Fruit fly (Drosophila melanogaster) whole organism, embryonic: ENCODE measurements around the gene PRL-1.

Source experiments
- BEAF-32 ChIP-seq: fragments of 200-800 bp; sonication (Bioruptor generic); optimal IDR thresholded peaks from 3 replicates; lab custom pipeline; 2017; ENCODE audit warnings: missing biosample characterization, missing genetic modification characterization, mild to moderate bottlenecking, moderate library complexity, missing genetic modification reagents
- CG10431 ChIP-seq: fragments of 200-800 bp; sonication (Bioruptor generic); optimal IDR thresholded peaks from 3 replicates; lab custom pipeline; 2018; ENCODE audit warnings: missing biosample characterization, mild to moderate bottlenecking, missing genetic modification characterization
- CG10565 ChIP-seq: fragments of 200-800 bp; sonication (Bioruptor generic); optimal IDR thresholded peaks from 3 replicates; lab custom pipeline; 2016; ENCODE audit warnings: missing biosample characterization, mild to moderate bottlenecking, missing genetic modification characterization
- CG10654 ChIP-seq: fragments of 200-800 bp; sonication (Bioruptor generic); optimal IDR thresholded peaks from 2 replicates; lab custom pipeline; 2016; ENCODE audit warnings: missing biosample characterization, missing genetic modification characterization
- CG10979 ChIP-seq: fragments of 200-800 bp; sonication (Bioruptor generic); optimal IDR thresholded peaks from 2 replicates; lab custom pipeline; 2018; ENCODE audit warnings: missing biosample characterization, mild to moderate bottlenecking, missing genetic modification characterization, moderate library complexity
- CG11085 ChIP-seq: fragments of 200-800 bp; sonication (Bioruptor generic); IDR thresholded peaks from 2 replicates; pipeline ENCODE4 v1.3.6; 2022; ENCODE audit warnings: missing biosample characterization, missing genetic modification characterization
- CG12071 ChIP-seq: fragments of 200-800 bp; sonication (Bioruptor generic); optimal IDR thresholded peaks from 3 replicates; lab custom pipeline; 2018; ENCODE audit warnings: missing biosample characterization, mild to moderate bottlenecking, missing genetic modification characterization
- CG12744 ChIP-seq: fragments of 200-800 bp; sonication (Bioruptor generic); optimal IDR thresholded peaks from 2 replicates; lab custom pipeline; 2016; ENCODE audit warnings: missing biosample characterization, missing genetic modification characterization
- CG17568 ChIP-seq: fragments of 200-800 bp; sonication (Bioruptor generic); optimal IDR thresholded peaks from 2 replicates; lab custom pipeline; 2018; ENCODE audit warnings: missing biosample characterization, mild to moderate bottlenecking, missing genetic modification characterization, moderate library complexity
- CG2120 ChIP-seq: fragments of 200-800 bp; sonication (Bioruptor generic); optimal IDR thresholded peaks from 3 replicates; lab custom pipeline; 2016; ENCODE audit warnings: missing biosample characterization, missing genetic modification characterization
- CG2875 ChIP-seq: fragments of 200-800 bp; sonication (Bioruptor generic); optimal IDR thresholded peaks from 2 replicates; lab custom pipeline; 2017; ENCODE audit warnings: missing biosample characterization, mild to moderate bottlenecking, missing genetic modification characterization, missing genetic modification reagents
- CG33557 ChIP-seq: fragments of 200-800 bp; sonication (Bioruptor generic); optimal IDR thresholded peaks from 2 replicates; lab custom pipeline; 2019; ENCODE audit warnings: missing biosample characterization, mild to moderate bottlenecking, missing genetic modification characterization, moderate library complexity
- CG4282 ChIP-seq: fragments of 200-800 bp; sonication (Bioruptor generic); optimal IDR thresholded peaks from 2 replicates; lab custom pipeline; 2016; ENCODE audit warnings: missing biosample characterization, missing genetic modification characterization
- CG6765 ChIP-seq: fragments of 200-800 bp; sonication (Bioruptor generic); optimal IDR thresholded peaks from 3 replicates; lab custom pipeline; 2017; ENCODE audit warnings: missing biosample characterization, mild to moderate bottlenecking, missing genetic modification characterization
- CG9932 ChIP-seq: fragments of 200-800 bp; sonication (Bioruptor generic); IDR thresholded peaks from 2 replicates; pipeline ENCODE4 v1.3.6; 2022; ENCODE audit warnings: missing biosample characterization, missing genetic modification characterization
- CTCF ChIP-seq: fragments of 200-800 bp; sonication (Bioruptor generic); optimal IDR thresholded peaks from 2 replicates; lab custom pipeline; 2017; ENCODE audit warnings: missing biosample characterization, mild to moderate bottlenecking, missing genetic modification characterization, moderate library complexity
- CoRest ChIP-seq: fragments of 200-800 bp; sonication (Bioruptor generic); optimal IDR thresholded peaks from 3 replicates; lab custom pipeline; 2018; ENCODE audit warnings: missing biosample characterization, mild to moderate bottlenecking, missing genetic modification characterization, moderate library complexity
- CrebB ChIP-seq: fragments of 200-800 bp; sonication (Bioruptor generic); optimal IDR thresholded peaks from 3 replicates; lab custom pipeline; 2018; ENCODE audit warnings: missing biosample characterization, mild to moderate bottlenecking, missing genetic modification characterization
- Deaf1 ChIP-seq: fragments of 200-800 bp; optimal IDR thresholded peaks from 3 replicates; lab custom pipeline; 2019; ENCODE audit warnings: missing biosample characterization, mild to moderate bottlenecking, missing genetic modification characterization, moderate library complexity
- Dip2 ChIP-seq: fragments of 200-800 bp; sonication (Bioruptor generic); IDR thresholded peaks from 2 replicates; pipeline ENCODE4 v1.3.6; 2022; ENCODE audit warnings: missing biosample characterization, missing genetic modification characterization
- ERR ChIP-seq: fragments of 200-800 bp; sonication (Bioruptor generic); optimal IDR thresholded peaks from 2 replicates; lab custom pipeline; 2016; ENCODE audit warnings: missing biosample characterization, missing genetic modification characterization
- HLH3B ChIP-seq: fragments of 200-800 bp; sonication (Bioruptor generic); IDR thresholded peaks from 2 replicates; pipeline ENCODE4 v1.3.6; 2022; ENCODE audit warnings: missing biosample characterization, missing genetic modification characterization
- HmgZ ChIP-seq: fragments of 200-800 bp; sonication (Bioruptor generic); optimal IDR thresholded peaks from 2 replicates; lab custom pipeline; 2018; ENCODE audit warnings: missing biosample characterization, mild to moderate bottlenecking, missing genetic modification characterization
- Lim3 ChIP-seq: fragments of 200-800 bp; sonication (Bioruptor generic); IDR thresholded peaks from 2 replicates; pipeline ENCODE4 v1.3.6; 2022; ENCODE audit warnings: missing biosample characterization, missing genetic modification characterization
- Meics ChIP-seq: fragments of 200-800 bp; sonication (Bioruptor generic); optimal IDR thresholded peaks from 2 replicates; lab custom pipeline; 2017; ENCODE audit warnings: missing biosample characterization, mild to moderate bottlenecking, missing genetic modification characterization
- NfI ChIP-seq: fragments of 200-800 bp; sonication (Bioruptor generic); optimal IDR thresholded peaks from 3 replicates; lab custom pipeline; 2018; ENCODE audit warnings: missing biosample characterization, mild to moderate bottlenecking, missing genetic modification characterization, moderate library complexity
- Ravus ChIP-seq: fragments of 200-800 bp; sonication (Bioruptor generic); IDR thresholded peaks from 2 replicates; pipeline ENCODE4 v1.3.6; 2022; ENCODE audit warnings: missing biosample characterization, missing genetic modification characterization
- Sin3A ChIP-seq: fragments of >200 bp; optimal IDR thresholded peaks from 2 replicates; lab custom pipeline; 2018
- Taf1 ChIP-seq: fragments of 200-800 bp; sonication (Bioruptor generic); IDR thresholded peaks from 2 replicates; pipeline ENCODE4 v1.3.6; 2022; ENCODE audit warnings: missing biosample characterization, missing genetic modification characterization
- al ChIP-seq: fragments of 200-800 bp; sonication (Bioruptor generic); IDR thresholded peaks from 2 replicates; pipeline ENCODE4 v1.3.6; 2022; ENCODE audit warnings: missing biosample characterization, missing genetic modification characterization
- ash1 ChIP-seq: fragments of 200-800 bp; sonication (Bioruptor generic); optimal IDR thresholded peaks from 2 replicates; lab custom pipeline; 2018; ENCODE audit warnings: missing biosample characterization, mild to moderate bottlenecking, missing genetic modification characterization
- bowl ChIP-seq: fragments of 200-800 bp; sonication (Bioruptor generic); IDR thresholded peaks from 2 replicates; pipeline ENCODE4 v1.3.6; 2022; ENCODE audit warnings: missing biosample characterization, missing genetic modification characterization
- cas ChIP-seq: fragments of 200-800 bp; sonication (Bioruptor generic); IDR thresholded peaks from 2 replicates; pipeline ENCODE4 v1.3.6; 2022; ENCODE audit warnings: missing biosample characterization, missing genetic modification characterization
- cwo ChIP-seq: fragments of 200-800 bp; sonication (Bioruptor generic); optimal IDR thresholded peaks from 3 replicates; lab custom pipeline; 2017; ENCODE audit warnings: missing biosample characterization, missing genetic modification characterization, mild to moderate bottlenecking, moderate library complexity, missing genetic modification reagents
- da ChIP-seq: fragments of 200-800 bp; sonication (Bioruptor generic); optimal IDR thresholded peaks from 2 replicates; lab custom pipeline; 2016; ENCODE audit warnings: missing biosample characterization, missing genetic modification characterization
- en ChIP-seq: fragments of 200-800 bp; sonication (Bioruptor generic); optimal IDR thresholded peaks from 2 replicates; lab custom pipeline; 2016; ENCODE audit warnings: missing biosample characterization, missing genetic modification characterization
- ewg ChIP-seq: fragments of 200-800 bp; sonication (Bioruptor generic); optimal IDR thresholded peaks from 3 replicates; lab custom pipeline; 2017; ENCODE audit warnings: mild to moderate bottlenecking, missing biosample characterization, missing genetic modification reagents, missing genetic modification characterization
- gfzf ChIP-seq: fragments of 200-800 bp; sonication (Bioruptor generic); optimal IDR thresholded peaks from 2 replicates; lab custom pipeline; 2016; ENCODE audit warnings: missing biosample characterization, mild to moderate bottlenecking, missing genetic modification characterization, moderate library complexity
- kay ChIP-seq: fragments of 200-800 bp; sonication (Bioruptor generic); optimal IDR thresholded peaks from 2 replicates; lab custom pipeline; 2016; ENCODE audit warnings: missing biosample characterization, missing genetic modification characterization
- lilli ChIP-seq: fragments of 200-800 bp; sonication (Bioruptor generic); optimal IDR thresholded peaks from 3 replicates; lab custom pipeline; 2016; ENCODE audit warnings: missing biosample characterization, missing genetic modification characterization
- lmd ChIP-seq: fragments of 200-800 bp; sonication (Bioruptor generic); IDR thresholded peaks from 2 replicates; pipeline ENCODE4 v1.3.6; 2022; ENCODE audit warnings: missing biosample characterization, missing genetic modification characterization
- lola ChIP-seq, 3 experiments: fragments of >200 bp in 2 of 3; fragments of 200-800 bp in 1 of 3; sonication (Bioruptor generic) in 1 of 3; optimal IDR thresholded peaks; 2 replicates each; lab custom pipeline; 2017 to 2019; ENCODE audit warnings: missing biosample characterization in 3 of 3, missing genetic modification characterization in 3 of 3, mild to moderate bottlenecking in 1 of 3, moderate library complexity in 1 of 3
- phol ChIP-seq: fragments of 200-800 bp; sonication (Bioruptor generic); optimal IDR thresholded peaks from 3 replicates; lab custom pipeline; 2018; ENCODE audit warnings: missing biosample characterization, mild to moderate bottlenecking, missing genetic modification characterization, moderate library complexity
- ranshi ChIP-seq: fragments of 200-800 bp; sonication (Bioruptor generic); IDR thresholded peaks from 2 replicates; pipeline ENCODE4 v1.3.6; 2022; ENCODE audit warnings: missing biosample characterization, missing genetic modification characterization
- sc ChIP-seq, 3 experiments: fragments of >200 bp in 2 of 3; fragments of 200-800 bp in 1 of 3; sonication (Bioruptor generic) in 1 of 3; optimal IDR thresholded peaks; 2 replicates in 2 of 3; 3 replicates in 1 of 3; lab custom pipeline; 2017; ENCODE audit warnings: mild to moderate bottlenecking in 1 of 3, missing biosample characterization in 1 of 3, missing genetic modification characterization in 1 of 3, missing genetic modification reagents in 1 of 3
- usp ChIP-seq: fragments of >200 bp; optimal IDR thresholded peaks from 2 replicates; lab custom pipeline; 2017; ENCODE audit warnings: missing biosample characterization, missing genetic modification characterization
- z ChIP-seq: fragments of 200-800 bp; sonication (Bioruptor generic); IDR thresholded peaks from 3 replicates; pipeline ENCODE4 v1.3.6; 2022; ENCODE audit warnings: missing biosample characterization, missing genetic modification characterization
- zen2 ChIP-seq: fragments of 200-800 bp; sonication (Bioruptor generic); IDR thresholded peaks from 3 replicates; pipeline ENCODE4 v1.3.6; 2022; ENCODE audit warnings: missing biosample characterization, missing genetic modification characterization; ENCODE audit not compliant: partially characterized antibody
- zf30C ChIP-seq: fragments of 200-800 bp; sonication (Bioruptor generic); optimal IDR thresholded peaks from 3 replicates; lab custom pipeline; 2018; ENCODE audit warnings: missing biosample characterization, mild to moderate bottlenecking, missing genetic modification characterization
- zfh1 ChIP-seq: fragments of 200-800 bp; sonication (Bioruptor generic); IDR thresholded peaks from 3 replicates; pipeline ENCODE4 v1.3.6; 2022; ENCODE audit warnings: missing biosample characterization, missing genetic modification characterization
- zfh2 ChIP-seq: fragments of 200-800 bp; sonication (Bioruptor generic); optimal IDR thresholded peaks from 2 replicates; lab custom pipeline; 2016; ENCODE audit warnings: missing biosample characterization, missing genetic modification characterization

PRL-1 gene

dm6 chr2L:16279774-16280252 is 22.4 kb upstream of the PRL-1 start (continued):
- TF ChIP-seq CG17568 (GFP tag; lab: Kevin White, UChicago) (peak; percentile 79), HmgZ (tag; lab: Kevin White, UChicago) (peak; percentile 73), CTCF (GFP tag; lab: Kevin White, UChicago) (peak; percentile 63), ash1 (GFP tag; lab: Kevin White, UChicago) (no peak), CG12071 (peak; percentile 87), ranshi (peak; percentile 69), Lim3 (GFP tag; lab: Robert Waterston, UW) (peak; percentile 55), lola (GFP tag; optimal IDR thresholded peaks at IDR 0.05; lab: Kevin White, UChicago) (peak in 1 of 3 experiments; percentile 94), z (no peak), CG10654 (GFP tag; lab: Kevin White, UChicago) (peak; percentile 92), CG9932 (GFP tag; lab: Robert Waterston, UW) (no peak), CrebB (tag; lab: Kevin White, UChicago) (peak; percentile 75), zfh1 (GFP tag; lab: Robert Waterston, UW) (peak; percentile 82), CG10431 (GFP tag; lab: Kevin White, UChicago) (peak; percentile 76), en (GFP tag; lab: Kevin White, UChicago) (peak; percentile 75), CG33557 (GFP tag; lab: Kevin White, UChicago) (peak; percentile 76), CG10979 (peak; percentile 95), Sin3A (no peak), lilli (GFP tag; lab: Kevin White, UChicago) (peak; percentile 88), BEAF-32 (GFP tag; lab: Kevin White, UChicago) (no peak), Meics (GFP tag; lab: Kevin White, UChicago) (peak; percentile 83), bowl (peak; percentile 56; the same call in 1 of the 2 replicates), zf30C (GFP tag; lab: Kevin White, UChicago) (no peak), al (GFP tag; lab: Robert Waterston, UW) (no peak), da (GFP tag; lab: Kevin White, UChicago) (peak; percentile 83), CoRest (tag; lab: Kevin White, UChicago) (peak; percentile 95), ERR (GFP tag; lab: Kevin White, UChicago) (peak; percentile 57), cas (GFP tag; lab: Robert Waterston, UW) (no peak), CG6765 (GFP tag; lab: Kevin White, UChicago) (peak; percentile 67), Deaf1 (peak; percentile 65), CG10565 (GFP tag; lab: Kevin White, UChicago) (peak; percentile 45), sc (optimal IDR thresholded peaks at IDR 0.05; lab: Kevin White, UChicago) (no peak), sc (GFP tag; optimal IDR thresholded peaks at IDR 0.05; lab: Kevin White, UChicago) (peak; percentile 91), kay (GFP tag; lab: Kevin White, UChicago) (peak; percentile 85), NfI (GFP tag; lab: Kevin White, UChicago) (peak; percentile 90), CG12744 (GFP tag; lab: Kevin White, UChicago) (peak; percentile 72), zen2 (no peak), HLH3B (GFP tag; lab: Robert Waterston, UW) (peak; percentile 83), cwo (GFP tag; lab: Kevin White, UChicago) (peak; percentile 71), CG2875 (peak; percentile 92), Ravus (GFP tag; lab: Robert Waterston, UW) (no peak), phol (tag; lab: Kevin White, UChicago) (peak; percentile 96), Taf1 (GFP tag; lab: Robert Waterston, UW) (0 out of 2 replicates have a peak, but pooled peaks have one; percentile 18), Dip2 (peak; percentile 27; the same call in 1 of the 2 replicates), usp (no peak), CG4282 (peak; percentile 30), CG11085 (no peak), ewg (GFP tag; lab: Kevin White, UChicago) (peak; percentile 90), zfh2 (GFP tag; lab: Kevin White, UChicago) (peak; percentile 3), gfzf (GFP tag; lab: Kevin White, UChicago) (no peak), CG2120 (peak; percentile 65), lmd (GFP tag; lab: Robert Waterston, UW) (peak; percentile 85)
